Worm (Caenorhabditis elegans) whole organism, L4 larva: ENCODE measurements around the gene K08H10.10.

Source experiments
- F26F4.8 ChIP-seq: fragments of 200-800 bp; sonication (Bioruptor generic); conservative IDR thresholded peaks from 2 replicates; pipeline ENCODE4 v1.3.6; 2022; ENCODE audit warnings: missing genetic modification characterization, missing compliant biosample characterization
- T20F7.1 ChIP-seq: fragments of 200-800 bp; sonication (Bioruptor generic); optimal IDR thresholded peaks from 2 replicates; lab custom pipeline; 2018; ENCODE audit warnings: mild to moderate bottlenecking, missing genetic modification characterization, missing compliant biosample characterization
- Y105C5A.15 ChIP-seq: fragments of 200-800 bp; sonication (Bioruptor generic); IDR thresholded peaks from 2 replicates; pipeline ENCODE4 v1.3.6; 2022; ENCODE audit warnings: missing genetic modification characterization, missing compliant biosample characterization
- Y5F2A.4 ChIP-seq: fragments of 200-800 bp; sonication (Bioruptor generic); optimal IDR thresholded peaks from 2 replicates; lab custom pipeline; 2018; ENCODE audit warnings: mild to moderate bottlenecking, missing genetic modification characterization, missing compliant biosample characterization
- aha-1 ChIP-seq: fragments of 150-350 bp; peaks from one replicate; lab custom pipeline; 2014; ENCODE audit warnings: missing biosample characterization, missing genetic modification characterization
- daf-16 ChIP-seq, 3 experiments: sonication (generic microtip); optimal IDR thresholded peaks; 2 replicates each; lab custom pipeline; 2016 to 2017; ENCODE audit warnings: missing genetic modification characterization in 3 of 3, missing genetic modification reagents in 3 of 3, mild to moderate bottlenecking in 2 of 3, missing compliant biosample characterization in 2 of 3, missing biosample characterization in 1 of 3, moderate library complexity in 1 of 3
- dmd-6 ChIP-seq: fragments of 200-800 bp; sonication (Bioruptor generic); IDR thresholded peaks from 2 replicates; pipeline ENCODE4 v1.3.6; 2022; ENCODE audit warnings: missing genetic modification reagents, missing genetic modification characterization, missing compliant biosample characterization
- dmd-9 ChIP-seq: fragments of 200-800 bp; sonication (Bioruptor generic); IDR thresholded peaks from 2 replicates; pipeline ENCODE4 v1.3.6; 2022; ENCODE audit warnings: missing genetic modification reagents, missing genetic modification characterization, missing compliant biosample characterization
- duxl-1 ChIP-seq: sonication (generic microtip); optimal IDR thresholded peaks from 2 replicates; lab custom pipeline; 2016; ENCODE audit warnings: mild to moderate bottlenecking, missing genetic modification characterization, moderate library complexity, missing compliant biosample characterization; ENCODE audit not compliant: poor library complexity
- dve-1 ChIP-seq: sonication (generic microtip); optimal IDR thresholded peaks from 2 replicates; lab custom pipeline; 2017; ENCODE audit warnings: antibody characterized with exemption, mild to moderate bottlenecking, missing genetic modification characterization, missing compliant biosample characterization; ENCODE audit not compliant: insufficient read depth
- egl-43 ChIP-seq: fragments of 200-800 bp; sonication (Bioruptor generic); IDR thresholded peaks from 2 replicates; pipeline ENCODE4 v1.3.6; 2022; ENCODE audit warnings: missing genetic modification reagents, missing genetic modification characterization, missing compliant biosample characterization
- gei-8 ChIP-seq: fragments of 200-800 bp; sonication (Bioruptor generic); optimal IDR thresholded peaks from 2 replicates; lab custom pipeline; 2018; ENCODE audit warnings: mild to moderate bottlenecking, missing genetic modification characterization, missing compliant biosample characterization
- hlh-11 ChIP-seq: fragments of 200-800 bp; sonication (Bioruptor generic); optimal IDR thresholded peaks from 2 replicates; lab custom pipeline; 2018; ENCODE audit warnings: mild to moderate bottlenecking, missing genetic modification characterization, missing compliant biosample characterization
- hlh-30 ChIP-seq: sonication (generic microtip); optimal IDR thresholded peaks from 2 replicates; lab custom pipeline; 2017; ENCODE audit warnings: antibody characterized with exemption, mild to moderate bottlenecking, missing genetic modification characterization, missing compliant biosample characterization; ENCODE audit not compliant: insufficient read depth
- hmg-1.1 ChIP-seq: fragments of 200-800 bp; sonication (Bioruptor generic); IDR thresholded peaks from 2 replicates; pipeline ENCODE4 v1.3.6; 2022; ENCODE audit warnings: missing genetic modification reagents, missing genetic modification characterization, missing compliant biosample characterization
- lin-1 ChIP-seq: fragments of 200-800 bp; sonication (Bioruptor generic); IDR thresholded peaks from 2 replicates; pipeline ENCODE4 v1.3.6; 2022; ENCODE audit warnings: missing genetic modification reagents, missing genetic modification characterization, missing compliant biosample characterization
- lsy-2 ChIP-seq, 2 experiments: fragments of 150-350 bp in 1 of 2; sonication (generic microtip) in 1 of 2; optimal IDR thresholded peaks; 2 replicates each; lab custom pipeline; 2014 to 2017; ENCODE audit warnings: missing biosample characterization in 2 of 2, missing genetic modification characterization in 2 of 2
- madf-5 ChIP-seq, 2 experiments: fragments of 200-800 bp; sonication (Bioruptor generic); IDR thresholded peaks; 2 replicates each; pipeline ENCODE4 v1.3.6; 2022; ENCODE audit warnings: missing compliant biosample characterization in 2 of 2, missing genetic modification characterization in 2 of 2
- mdl-1 ChIP-seq, 2 experiments: fragments of 150-350 bp in 1 of 2; sonication (generic microtip) in 1 of 2; optimal IDR thresholded peaks; 2 replicates each; lab custom pipeline; 2014 to 2017; ENCODE audit warnings: missing biosample characterization in 2 of 2, missing genetic modification characterization in 2 of 2
- mdt-29 ChIP-seq: fragments of 200-800 bp; sonication (Bioruptor generic); IDR thresholded peaks from 2 replicates; pipeline ENCODE4 v1.3.6; 2022; ENCODE audit warnings: missing genetic modification reagents, missing genetic modification characterization, missing compliant biosample characterization
- mep-1 ChIP-seq: fragments of 150-350 bp; sonication (generic microtip); optimal IDR thresholded peaks from 3 replicates; lab custom pipeline; 2014; ENCODE audit warnings: missing biosample characterization, missing genetic modification characterization
- mes-2 ChIP-seq: sonication (generic microtip); optimal IDR thresholded peaks from 2 replicates; lab custom pipeline; 2016; ENCODE audit warnings: missing genotype, mild to moderate bottlenecking, missing genetic modification characterization, missing compliant biosample characterization; ENCODE audit not compliant: poor library complexity, severe bottlenecking
- mxl-2 ChIP-seq: fragments of 200-800 bp; sonication (Bioruptor generic); conservative IDR thresholded peaks from 2 replicates; pipeline ENCODE4 v1.3.6; 2022; ENCODE audit warnings: missing genetic modification reagents, missing genetic modification characterization, missing compliant biosample characterization
- mxl-3 ChIP-seq: fragments of 200-800 bp; sonication (Bioruptor generic); optimal IDR thresholded peaks from 2 replicates; lab custom pipeline; 2018; ENCODE audit warnings: mild to moderate bottlenecking, missing genetic modification characterization, missing compliant biosample characterization
- nhr-11 ChIP-seq: fragments of 150-350 bp; optimal IDR thresholded peaks from 2 replicates; lab custom pipeline; 2014; ENCODE audit warnings: missing biosample characterization, missing genetic modification characterization
- nhr-111 ChIP-seq: fragments of 200-800 bp; sonication (Bioruptor generic); optimal IDR thresholded peaks from 2 replicates; lab custom pipeline; 2018; ENCODE audit warnings: mild to moderate bottlenecking, missing genetic modification characterization, missing compliant biosample characterization
- nhr-25 ChIP-seq: sonication (generic microtip); optimal IDR thresholded peaks from 2 replicates; lab custom pipeline; 2017; ENCODE audit warnings: missing genetic modification characterization, mild to moderate bottlenecking, missing compliant biosample characterization, antibody characterized with exemption, moderate library complexity, borderline replicate concordance; ENCODE audit not compliant: insufficient read depth
- nhr-28 ChIP-seq: fragments of 150-350 bp; optimal IDR thresholded peaks from 2 replicates; lab custom pipeline; 2014; ENCODE audit warnings: missing biosample characterization, missing genetic modification characterization
- nhr-48 ChIP-seq: sonication (generic microtip); optimal IDR thresholded peaks from 2 replicates; lab custom pipeline; 2016; ENCODE audit warnings: mild to moderate bottlenecking, missing genetic modification characterization, missing compliant biosample characterization
- nhr-6 ChIP-seq: fragments of 150-350 bp; optimal IDR thresholded peaks from 2 replicates; lab custom pipeline; 2014; ENCODE audit warnings: missing biosample characterization, missing genetic modification characterization
- pha-4 ChIP-seq, 2 experiments: fragments of 150-350 bp in 1 of 2; fragments of 200-800 bp in 1 of 2; sonication (Bioruptor generic) in 1 of 2; IDR thresholded peaks in 1 of 2; optimal IDR thresholded peaks in 1 of 2; 2 replicates each; pipeline versions ENCODE4 v1.3.6 to Lab custom; 2014 to 2022; ENCODE audit warnings: missing genetic modification characterization in 2 of 2, missing genetic modification reagents in 2 of 2, missing biosample characterization in 1 of 2, missing compliant biosample characterization in 1 of 2
- rbr-2 ChIP-seq: sonication (generic microtip); optimal IDR thresholded peaks from 2 replicates; lab custom pipeline; 2016; ENCODE audit warnings: missing genotype, missing genetic modification characterization, missing compliant biosample characterization
- saeg-2 ChIP-seq: fragments of 200-800 bp; sonication (Bioruptor generic); IDR thresholded peaks from 2 replicates; pipeline ENCODE4 v1.3.6; 2022; ENCODE audit warnings: missing genetic modification reagents, missing genetic modification characterization, missing compliant biosample characterization
- set-16 ChIP-seq: fragments of 200-800 bp; sonication (Bioruptor generic); IDR thresholded peaks from 2 replicates; pipeline ENCODE4 v1.3.6; 2022; ENCODE audit warnings: missing genetic modification reagents, missing genetic modification characterization, missing compliant biosample characterization
- tra-1 ChIP-seq: fragments of 200-800 bp; sonication (Bioruptor generic); IDR thresholded peaks from 2 replicates; pipeline ENCODE4 v1.3.6; 2022; ENCODE audit warnings: missing genetic modification reagents, missing genetic modification characterization, missing compliant biosample characterization
- unc-62 ChIP-seq, 3 experiments: fragments of 150-350 bp in 1 of 3; sonication (generic microtip); optimal IDR thresholded peaks in 2 of 3; peaks in 1 of 3; 1 replicate in 1 of 3; 2 replicates in 2 of 3; lab custom pipeline; 2014 to 2017; ENCODE audit warnings: missing biosample characterization in 3 of 3, missing genetic modification characterization in 3 of 3, missing genetic modification reagents in 3 of 3, missing genotype in 1 of 3
- zag-1 ChIP-seq: fragments of 150-350 bp; optimal IDR thresholded peaks from 2 replicates; lab custom pipeline; 2014; ENCODE audit warnings: missing biosample characterization, missing genetic modification characterization

K08H10.10 gene

DNA sequence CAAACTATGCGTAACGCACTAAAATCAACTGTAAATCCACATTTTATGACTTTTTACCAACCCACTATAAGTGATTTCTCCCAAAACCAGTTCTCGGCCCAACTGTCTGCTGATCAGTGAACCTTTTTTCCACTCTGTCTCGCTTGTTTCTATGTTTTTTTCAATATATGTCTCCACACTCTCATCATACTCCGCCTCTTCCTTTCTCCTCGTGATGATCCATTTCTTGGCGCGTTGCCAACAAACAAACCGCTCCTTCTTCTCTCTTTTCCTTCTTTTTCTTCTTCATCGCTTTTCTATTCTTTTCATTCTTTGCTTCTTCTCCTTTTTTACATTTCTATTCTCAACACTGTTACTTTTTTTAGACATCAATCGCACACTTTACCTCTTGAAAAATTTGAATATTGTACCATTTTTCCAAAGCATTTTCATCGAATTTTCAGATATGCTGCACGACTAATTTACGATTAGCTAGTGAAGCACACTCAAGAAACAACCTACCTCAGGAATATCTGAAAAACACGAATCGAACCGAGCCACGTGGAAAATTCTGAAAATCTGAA is 42.5 kb downstream of the K08H10.10 start, which contains the start of gene T06E8.8:
Gene T06E8.8 (plus strand): TSS at position 513 of the 563 bp plus-strand sequence.
- peak; percentile 69 for TF ChIP-seq nhr-28 (tag; lab: Kevin White, UChicago)
- TF ChIP-seq nhr-111 = no peak
- peak; percentile 54 for TF ChIP-seq nhr-25
- peak; percentile 81 for TF ChIP-seq hlh-11 (tag; lab: Kevin White, UChicago)
- peak; percentile 64 for TF ChIP-seq hmg-1.1 (GFP tag; lab: Robert Waterston, UW)
- TF ChIP-seq set-16 = 0 out of 2 replicates have a peak, but pooled peaks have one; percentile 11
- TF ChIP-seq dve-1 (tag; lab: Kevin White, UChicago) = peak; percentile 67
- TF ChIP-seq mdt-29 (GFP tag; lab: Robert Waterston, UW) = no peak
- TF ChIP-seq hlh-30 (tag; lab: Kevin White, UChicago) = peak; percentile 93
- no peak for TF ChIP-seq Y105C5A.15 (GFP tag; lab: Robert Waterston, UW)
- TF ChIP-seq unc-62 (GFP tag; optimal IDR thresholded peaks at IDR 0.05 in 1 of 2; lab: Kevin White, UChicago) = peak in 1 of 2 experiments; percentile 80
- no peak for TF ChIP-seq unc-62 (tag; optimal IDR thresholded peaks at IDR 0.05; lab: Kevin White, UChicago)
- peak in 1 of 2 experiments; percentile 88 for TF ChIP-seq mdl-1 (tag; optimal IDR thresholded peaks at IDR 0.05; lab: Kevin White, UChicago)
- TF ChIP-seq mes-2 = peak; percentile 51
- peak; percentile 3 for TF ChIP-seq T20F7.1
- TF ChIP-seq nhr-48 = peak; percentile 63
- TF ChIP-seq dmd-6 = peak; percentile 66
- no peak for TF ChIP-seq madf-5 (GFP tag; IDR thresholded peaks at IDR 0.05; lab: Robert Waterston, UW)
- peak; percentile 76 for TF ChIP-seq nhr-6 (tag; lab: Kevin White, UChicago)
- TF ChIP-seq nhr-11 (tag; lab: Kevin White, UChicago) = peak; percentile 70
- TF ChIP-seq gei-8 (GFP tag; lab: Kevin White, UChicago) = peak; percentile 3
- no peak for TF ChIP-seq saeg-2
- peak; percentile 41 for TF ChIP-seq pha-4 (GFP tag; IDR thresholded peaks at IDR 0.05; lab: Robert Waterston, UW)
- TF ChIP-seq pha-4 (tag; optimal IDR thresholded peaks at IDR 0.05; lab: Kevin White, UChicago) = no peak
- no peak for TF ChIP-seq Y5F2A.4 (GFP tag; lab: Kevin White, UChicago)
- TF ChIP-seq mxl-3 (GFP tag; lab: Kevin White, UChicago) = peak; percentile 59
- TF ChIP-seq mep-1 = peak; percentile 69
- no peak for TF ChIP-seq zag-1 (tag; lab: Kevin White, UChicago)
- no peak for TF ChIP-seq F26F4.8 (GFP tag; lab: Robert Waterston, UW)
- TF ChIP-seq lsy-2 (tag; optimal IDR thresholded peaks at IDR 0.05; lab: Kevin White, UChicago) = peak; percentile 4 to 86
- no peak for TF ChIP-seq mxl-2 (GFP tag; lab: Robert Waterston, UW)
- TF ChIP-seq aha-1 (tag; lab: Kevin White, UChicago) = no peak
- peak; percentile 39 for TF ChIP-seq rbr-2 (tag; lab: Kevin White, UChicago)
- no peak for TF ChIP-seq duxl-1 (tag; lab: Kevin White, UChicago)
- no peak for TF ChIP-seq dmd-9 (GFP tag; lab: Robert Waterston, UW)
- TF ChIP-seq tra-1 (GFP tag; lab: Robert Waterston, UW) = peak; percentile 61; the same call in 1 of the 2 replicates
- TF ChIP-seq egl-43 (GFP tag; lab: Robert Waterston, UW) = 0 out of 2 replicates have a peak, but pooled peaks have one; percentile 8
- TF ChIP-seq lin-1 (GFP tag; lab: Robert Waterston, UW) = no peak
- TF ChIP-seq daf-16 (GFP tag; optimal IDR thresholded peaks at IDR 0.05; lab: Kevin White, UChicago) = peak in 1 of 2 experiments; percentile 12
- no peak for TF ChIP-seq daf-16 (tag; optimal IDR thresholded peaks at IDR 0.05; lab: Kevin White, UChicago)

DNA sequence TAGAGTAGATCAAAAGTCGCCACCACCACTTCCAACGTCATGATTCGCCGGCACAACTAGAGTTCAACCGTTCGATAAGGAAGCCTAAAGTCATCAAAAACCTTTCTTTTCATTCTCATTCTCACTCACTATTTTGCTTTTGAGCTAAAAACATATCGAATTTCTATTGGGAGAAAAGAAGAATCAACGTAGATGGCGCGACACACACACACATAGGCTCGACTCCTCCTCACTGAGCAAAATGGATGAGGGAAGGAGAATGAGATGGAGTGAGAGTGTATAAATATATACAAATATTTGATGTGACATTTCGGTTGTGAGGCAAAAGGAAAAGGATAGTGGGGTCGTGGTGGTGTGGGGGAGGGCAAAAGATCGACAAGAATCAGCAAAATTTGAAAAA is 43.9 kb downstream of the K08H10.10 start:
- TF ChIP-seq madf-5 (GFP tag; IDR thresholded peaks at IDR 0.05; lab: Robert Waterston, UW) (no peak), aha-1 (tag; lab: Kevin White, UChicago) (peak; percentile 29)
- TF ChIP-seq, all 104 proteins: peak for 1
